Worm (Caenorhabditis elegans) whole organism, young adult: ENCODE measurements around the gene spp-21.
A peak's percentile ranks its signal among the peaks of the same experiment; 100 is the strongest.

Source experiments
- B0261.1 ChIP-seq: sonication (generic microtip); optimal IDR thresholded peaks from 2 replicates; lab custom pipeline; 2016; ENCODE audit warnings: mild to moderate bottlenecking, missing genetic modification characterization, moderate library complexity, missing compliant biosample characterization
- B0336.3 ChIP-seq: fragments of 200-800 bp; sonication (Bioruptor generic); IDR thresholded peaks from 2 replicates; pipeline ENCODE4 v1.3.6; 2022; ENCODE audit warnings: missing genetic modification characterization, missing compliant biosample characterization
- C17E4.6 ChIP-seq: fragments of 200-800 bp; sonication (Bioruptor generic); IDR thresholded peaks from 2 replicates; pipeline ENCODE4 v1.3.6; 2022; ENCODE audit warnings: missing genetic modification reagents, missing genetic modification characterization, missing compliant biosample characterization
- D2030.7 ChIP-seq: fragments of 200-800 bp; sonication (Bioruptor generic); IDR thresholded peaks from 2 replicates; pipeline ENCODE4 v1.3.6; 2022; ENCODE audit warnings: missing genetic modification reagents, missing genetic modification characterization, missing compliant biosample characterization
- F10E7.11 ChIP-seq: sonication (generic microtip); optimal IDR thresholded peaks from 2 replicates; lab custom pipeline; 2017; ENCODE audit warnings: mild to moderate bottlenecking, missing genetic modification characterization, moderate library complexity, missing compliant biosample characterization
- F57C9.4 ChIP-seq: sonication (generic microtip); optimal IDR thresholded peaks from 2 replicates; lab custom pipeline; 2017; ENCODE audit warnings: mild to moderate bottlenecking, missing genetic modification characterization, missing compliant biosample characterization
- K11D2.4 ChIP-seq: fragments of 200-800 bp; sonication (Bioruptor generic); IDR thresholded peaks from 2 replicates; pipeline ENCODE4 v1.3.6; 2022; ENCODE audit warnings: missing genetic modification reagents, missing genetic modification characterization, missing compliant biosample characterization
- K12H6.12 ChIP-seq: fragments of 200-800 bp; sonication (Bioruptor generic); optimal IDR thresholded peaks from 2 replicates; lab custom pipeline; 2018; ENCODE audit warnings: mild to moderate bottlenecking, missing genetic modification characterization, missing compliant biosample characterization
- T26A5.8 ChIP-seq: sonication (generic microtip); optimal IDR thresholded peaks from 2 replicates; lab custom pipeline; 2016; ENCODE audit warnings: missing genetic modification characterization, missing compliant biosample characterization
- Y56A3A.18 ChIP-seq: fragments of 200-800 bp; sonication (Bioruptor generic); IDR thresholded peaks from 2 replicates; pipeline ENCODE4 v1.3.6; 2022; ENCODE audit warnings: missing genetic modification reagents, missing genetic modification characterization, missing compliant biosample characterization
- Y95B8A.8 ChIP-seq: fragments of 200-800 bp; sonication (Bioruptor generic); IDR thresholded peaks from 2 replicates; pipeline ENCODE4 v1.3.6; 2022; ENCODE audit warnings: missing genetic modification reagents, missing genetic modification characterization, missing compliant biosample characterization
- ZK185.1 ChIP-seq: sonication (generic microtip); optimal IDR thresholded peaks from 2 replicates; lab custom pipeline; 2016; ENCODE audit warnings: mild to moderate bottlenecking, missing genetic modification characterization, missing compliant biosample characterization; ENCODE audit not compliant: poor library complexity, severe bottlenecking
- akir-1 ChIP-seq: fragments of 200-800 bp; sonication (Bioruptor generic); optimal IDR thresholded peaks from 2 replicates; lab custom pipeline; 2018; ENCODE audit warnings: mild to moderate bottlenecking, missing genetic modification characterization, moderate library complexity, missing compliant biosample characterization
- ama-1 ChIP-seq, 3 experiments: fragments of 150-350 bp in 1 of 3; sonication (generic microtip) in 2 of 3; optimal IDR thresholded peaks; 2 replicates each; lab custom pipeline; 2014 to 2018; ENCODE audit warnings: missing biosample characterization in 2 of 3, missing genetic modification characterization in 2 of 3, missing genetic modification reagents in 2 of 3
- aptf-2 ChIP-seq: fragments of 200-800 bp; sonication (Bioruptor generic); conservative IDR thresholded peaks from 2 replicates; pipeline ENCODE4 v1.3.6; 2022; ENCODE audit warnings: missing genetic modification reagents, missing genetic modification characterization, missing compliant biosample characterization
- atf-7 ChIP-seq: sonication (generic microtip); optimal IDR thresholded peaks from 2 replicates; lab custom pipeline; 2017; ENCODE audit warnings: mild to moderate bottlenecking, missing genetic modification characterization, missing compliant biosample characterization
- cebp-2 ChIP-seq: fragments of 200-800 bp; sonication (Bioruptor generic); IDR thresholded peaks from 2 replicates; pipeline ENCODE4 v1.3.6; 2022; ENCODE audit warnings: missing genetic modification characterization, missing compliant biosample characterization
- ceh-79 ChIP-seq: sonication (generic microtip); optimal IDR thresholded peaks from 2 replicates; lab custom pipeline; 2017; ENCODE audit warnings: mild to moderate bottlenecking, missing genetic modification characterization, missing compliant biosample characterization
- chd-7 ChIP-seq: sonication (generic microtip); optimal IDR thresholded peaks from 2 replicates; lab custom pipeline; 2016; ENCODE audit warnings: mild to moderate bottlenecking, missing genetic modification characterization, moderate library complexity, missing compliant biosample characterization
- dox-1 ChIP-seq: fragments of 200-800 bp; sonication (Bioruptor generic); IDR thresholded peaks from 2 replicates; pipeline ENCODE4 v1.3.6; 2022; ENCODE audit warnings: missing genetic modification reagents, missing genetic modification characterization, missing compliant biosample characterization
- egl-44 ChIP-seq: fragments of 200-800 bp; sonication (Bioruptor generic); IDR thresholded peaks from 2 replicates; pipeline ENCODE4 v1.3.6; 2022; ENCODE audit warnings: missing genetic modification reagents, missing genetic modification characterization, missing compliant biosample characterization
- ekl-4 ChIP-seq: fragments of 200-800 bp; sonication (Bioruptor generic); IDR thresholded peaks from 2 replicates; pipeline ENCODE4 v1.3.6; 2022; ENCODE audit warnings: missing genetic modification reagents, missing genetic modification characterization, missing compliant biosample characterization
- gei-17 ChIP-seq: fragments of 200-800 bp; sonication (Bioruptor generic); optimal IDR thresholded peaks from 2 replicates; lab custom pipeline; 2018; ENCODE audit warnings: mild to moderate bottlenecking, missing genetic modification characterization, missing compliant biosample characterization
- hlh-12 ChIP-seq: sonication (generic microtip); optimal IDR thresholded peaks from 2 replicates; lab custom pipeline; 2016; ENCODE audit warnings: missing genetic modification characterization, missing compliant biosample characterization
- let-526 ChIP-seq: fragments of 200-800 bp; sonication (Bioruptor generic); IDR thresholded peaks from 2 replicates; pipeline ENCODE4 v1.3.6; 2022; ENCODE audit warnings: missing genetic modification reagents, missing genetic modification characterization, missing compliant biosample characterization
- let-607 ChIP-seq, 2 experiments: fragments of 200-800 bp in 1 of 2; sonication (Bioruptor generic) in 1 of 2; sonication (generic microtip) in 1 of 2; optimal IDR thresholded peaks; 2 replicates each; lab custom pipeline; 2016 to 2018; ENCODE audit warnings: mild to moderate bottlenecking in 2 of 2, missing compliant biosample characterization in 2 of 2, missing genetic modification characterization in 2 of 2, moderate library complexity in 2 of 2, missing genotype in 1 of 2
- lin-40 ChIP-seq: sonication (generic microtip); optimal IDR thresholded peaks from 2 replicates; lab custom pipeline; 2016; ENCODE audit warnings: missing genetic modification characterization, mild to moderate bottlenecking, missing compliant biosample characterization, missing genotype, missing genetic modification reagents
- lsl-1 ChIP-seq: fragments of 200-800 bp; sonication (Bioruptor generic); optimal IDR thresholded peaks from 2 replicates; lab custom pipeline; 2018; ENCODE audit warnings: mild to moderate bottlenecking, missing genetic modification characterization, moderate library complexity, missing compliant biosample characterization
- madf-10 ChIP-seq: sonication (generic microtip); optimal IDR thresholded peaks from 2 replicates; lab custom pipeline; 2016; ENCODE audit warnings: mild to moderate bottlenecking, missing genetic modification characterization, missing compliant biosample characterization
- mxl-1 ChIP-seq: sonication (generic microtip); optimal IDR thresholded peaks from 2 replicates; lab custom pipeline; 2016; ENCODE audit warnings: missing genetic modification characterization, missing compliant biosample characterization
- nhr-120 ChIP-seq: fragments of 200-800 bp; sonication (Bioruptor generic); IDR thresholded peaks from 2 replicates; pipeline ENCODE4 v1.3.6; 2022; ENCODE audit warnings: missing genetic modification characterization, missing compliant biosample characterization
- nhr-179 ChIP-seq: sonication (generic microtip); optimal IDR thresholded peaks from 2 replicates; lab custom pipeline; 2016; ENCODE audit warnings: mild to moderate bottlenecking, missing genetic modification characterization, missing compliant biosample characterization
- nhr-80 ChIP-seq: sonication (generic microtip); optimal IDR thresholded peaks from 2 replicates; lab custom pipeline; 2016; ENCODE audit warnings: missing genetic modification characterization, missing compliant biosample characterization
- rec-8 ChIP-seq, 2 experiments: sonication (generic microtip); optimal IDR thresholded peaks; 2 replicates each; lab custom pipeline; 2016; ENCODE audit warnings: mild to moderate bottlenecking in 2 of 2, missing genetic modification characterization in 2 of 2, missing genetic modification reagents in 2 of 2, missing genotype in 2 of 2, missing biosample characterization in 1 of 2, missing compliant biosample characterization in 1 of 2, moderate library complexity in 1 of 2
- rpc-1 ChIP-seq, 2 experiments: fragments of 150-350 bp in 1 of 2; sonication (generic microtip) in 1 of 2; optimal IDR thresholded peaks; 2 replicates each; lab custom pipeline; 2014 to 2018; ENCODE audit warnings: missing biosample characterization in 1 of 2, missing genetic modification characterization in 1 of 2, missing genetic modification reagents in 1 of 2, missing genotype in 1 of 2
- sea-2 ChIP-seq: fragments of 200-800 bp; sonication (Bioruptor generic); IDR thresholded peaks from 2 replicates; pipeline ENCODE4 v1.3.6; 2022; ENCODE audit warnings: missing genetic modification characterization, missing compliant biosample characterization
- snpc-1.1 ChIP-seq: sonication (generic microtip); optimal IDR thresholded peaks from 2 replicates; lab custom pipeline; 2017; ENCODE audit warnings: missing genetic modification characterization, mild to moderate bottlenecking, missing compliant biosample characterization, antibody characterized with exemption, moderate library complexity, missing genotype, missing genetic modification reagents; ENCODE audit not compliant: insufficient read depth
- somi-1 ChIP-seq: fragments of 200-800 bp; sonication (Bioruptor generic); optimal IDR thresholded peaks from 2 replicates; lab custom pipeline; 2018; ENCODE audit warnings: mild to moderate bottlenecking, missing genetic modification characterization, missing compliant biosample characterization
- tbp1 ChIP-seq: fragments of 200-800 bp; sonication (Bioruptor generic); optimal IDR thresholded peaks from 2 replicates; lab custom pipeline; 2018; ENCODE audit warnings: mild to moderate bottlenecking, missing genetic modification characterization, missing compliant biosample characterization
- tbx-9 ChIP-seq: sonication (generic microtip); optimal IDR thresholded peaks from 2 replicates; lab custom pipeline; 2016; ENCODE audit warnings: borderline replicate concordance, missing genetic modification characterization, inconsistent platforms, missing compliant biosample characterization
- zfh-2 ChIP-seq: fragments of 200-800 bp; sonication (Bioruptor generic); conservative IDR thresholded peaks from 2 replicates; pipeline ENCODE4 v1.3.6; 2022; ENCODE audit warnings: missing genetic modification reagents, missing genetic modification characterization, missing compliant biosample characterization
- zim-3 ChIP-seq: sonication (generic microtip); optimal IDR thresholded peaks from 2 replicates; lab custom pipeline; 2017; ENCODE audit warnings: mild to moderate bottlenecking, missing genetic modification characterization, moderate library complexity, missing compliant biosample characterization
- ztf-18 ChIP-seq: sonication (generic microtip); optimal IDR thresholded peaks from 2 replicates; lab custom pipeline; 2016; ENCODE audit warnings: missing genotype, mild to moderate bottlenecking, missing genetic modification characterization, missing compliant biosample characterization
- ztf-28 ChIP-seq: fragments of 200-800 bp; sonication (Bioruptor generic); IDR thresholded peaks from 2 replicates; pipeline ENCODE4 v1.3.6; 2022; ENCODE audit warnings: missing genetic modification reagents, missing genetic modification characterization, missing compliant biosample characterization

spp-21 gene

ce11 chrX:11461545-11461944 lies 28.4 kb upstream of the spp-21 start:
- TF ChIP-seq zim-3 (peak; percentile 2), Y56A3A.18 (no peak), madf-10 (no peak), Y95B8A.8 (GFP tag; lab: Robert Waterston, UW) (no peak), K11D2.4 (GFP tag; lab: Robert Waterston, UW) (no peak), B0336.3 (GFP tag; lab: Robert Waterston, UW) (no peak), dox-1 (no peak), somi-1 (no peak)

- TF ChIP-seq mxl-1 (tag; lab: Kevin White, UChicago): no peak
- no peak for TF ChIP-seq akir-1 (GFP tag; lab: Kevin White, UChicago)
- TF ChIP-seq T26A5.8 (tag; lab: Kevin White, UChicago): no peak
- no peak for TF ChIP-seq let-526
- TF ChIP-seq zfh-2 (GFP tag; lab: Robert Waterston, UW): no peak
- no peak for TF ChIP-seq cebp-2 (GFP tag; lab: Robert Waterston, UW)
- TF ChIP-seq dox-1: no peak
- TF ChIP-seq ztf-28: no peak
- TF ChIP-seq F57C9.4 (tag; lab: Kevin White, UChicago): no peak
- TF ChIP-seq lin-40: no peak
- no peak for TF ChIP-seq Y95B8A.8 (GFP tag; lab: Robert Waterston, UW)
- no peak for TF ChIP-seq chd-7 (tag; lab: Kevin White, UChicago)
- no peak for TF ChIP-seq snpc-1.1 (tag; lab: Kevin White, UChicago)
- no peak for TF ChIP-seq tbx-9
- TF ChIP-seq let-607 (tag; optimal IDR thresholded peaks at IDR 0.05; lab: Kevin White, UChicago): no peak
- no peak for TF ChIP-seq D2030.7 (GFP tag; lab: Robert Waterston, UW)
- TF ChIP-seq K12H6.12 (tag; lab: Kevin White, UChicago): no peak
Measured at ce11 chrX:11462112-11462511, 27.8 kb upstream of the spp-21 start.

- no peak for TF ChIP-seq B0261.1
- TF ChIP-seq ekl-4 (GFP tag; lab: Robert Waterston, UW): no peak
- TF ChIP-seq egl-44: no peak
- TF ChIP-seq lin-40: no peak
- no peak for TF ChIP-seq rec-8 (tag; optimal IDR thresholded peaks at IDR 0.05; lab: Kevin White, UChicago)
- no peak for TF ChIP-seq dox-1
- no peak for TF ChIP-seq nhr-120 (GFP tag; lab: Robert Waterston, UW)
- no peak for TF ChIP-seq C17E4.6 (GFP tag; lab: Robert Waterston, UW)
- TF ChIP-seq tbp1 (GFP tag; lab: Kevin White, UChicago): no peak
- no peak for TF ChIP-seq lsl-1 (GFP tag; lab: Kevin White, UChicago)
- TF ChIP-seq T26A5.8 (tag; lab: Kevin White, UChicago): no peak
- no peak for TF ChIP-seq K12H6.12 (tag; lab: Kevin White, UChicago)
- no peak for TF ChIP-seq nhr-179 (tag; lab: Kevin White, UChicago)
- no peak for TF ChIP-seq sea-2
- TF ChIP-seq atf-7 (tag; lab: Kevin White, UChicago): no peak
Measured at ce11 chrX:11463005-11463404, 26.9 kb upstream of the spp-21 start.

- TF ChIP-seq hlh-12 (tag; lab: Kevin White, UChicago) (no peak), F10E7.11 (tag; lab: Kevin White, UChicago) (no peak), rpc-1 (optimal IDR thresholded peaks at IDR 0.05; lab: Kevin White, UChicago) (no peak), rpc-1 (tag; optimal IDR thresholded peaks at IDR 0.05; lab: Kevin White, UChicago) (no peak), T26A5.8 (tag; lab: Kevin White, UChicago) (no peak), nhr-120 (GFP tag; lab: Robert Waterston, UW) (no peak), tbp1 (GFP tag; lab: Kevin White, UChicago) (no peak), gei-17 (GFP tag; lab: Kevin White, UChicago) (no peak), B0261.1 (no peak), ztf-18 (tag; lab: Kevin White, UChicago) (no peak), dox-1 (no peak), nhr-80 (tag; lab: Kevin White, UChicago) (no peak), ZK185.1 (tag; lab: Kevin White, UChicago) (no peak), ceh-79 (tag; lab: Kevin White, UChicago) (no peak), ama-1 (optimal IDR thresholded peaks at IDR 0.05; lab: Kevin White, UChicago) (no peak), ama-1 (GFP tag; optimal IDR thresholded peaks at IDR 0.05; lab: Kevin White, UChicago) (no peak), aptf-2 (GFP tag; lab: Robert Waterston, UW) (no peak)
Measured at ce11 chrX:11463568-11463967, 26.4 kb upstream of the spp-21 start.
